Fruit fly (Drosophila melanogaster) whole organism, embryonic: ENCODE data around the gene Blm.

Experiments
- Ada2b ChIP-seq: fragments of 200-800 bp; sonication (Bioruptor generic); IDR thresholded peaks from 2 replicates; pipeline ENCODE4 v1.3.6; 2022; ENCODE audit warnings: missing biosample characterization, missing genetic modification characterization
- B-H1 ChIP-seq: fragments of 200-800 bp; sonication (Bioruptor generic); IDR thresholded peaks from 3 replicates; pipeline ENCODE4 v1.3.6; 2022; ENCODE audit warnings: missing biosample characterization, missing genetic modification characterization
- Blimp-1 ChIP-seq: fragments of 200-800 bp; sonication (Bioruptor generic); optimal IDR thresholded peaks from 3 replicates; lab custom pipeline; 2018; ENCODE audit warnings: missing biosample characterization, missing genetic modification characterization, mild to moderate bottlenecking, moderate library complexity, missing genetic modification reagents
- CG10654 ChIP-seq: fragments of 200-800 bp; sonication (Bioruptor generic); optimal IDR thresholded peaks from 2 replicates; lab custom pipeline; 2016; ENCODE audit warnings: missing biosample characterization, missing genetic modification characterization
- CG11560 ChIP-seq: fragments of 200-800 bp; sonication (Bioruptor generic); IDR thresholded peaks from 3 replicates; pipeline ENCODE4 v1.3.6; 2022; ENCODE audit warnings: missing biosample characterization, missing genetic modification characterization
- CG1233 ChIP-seq: fragments of 200-800 bp; sonication (Bioruptor generic); optimal IDR thresholded peaks from 4 replicates; lab custom pipeline; 2018; ENCODE audit warnings: missing biosample characterization, mild to moderate bottlenecking, missing genetic modification characterization
- CG12942 ChIP-seq: fragments of 200-800 bp; sonication (Bioruptor generic); optimal IDR thresholded peaks from 3 replicates; lab custom pipeline; 2016; ENCODE audit warnings: missing biosample characterization, missing genetic modification characterization
- CG13123 ChIP-seq: fragments of 200-800 bp; sonication (Bioruptor generic); optimal IDR thresholded peaks from 2 replicates; lab custom pipeline; 2016; ENCODE audit warnings: missing biosample characterization, missing genetic modification characterization
- CG13287 ChIP-seq: fragments of 200-800 bp; sonication (Bioruptor generic); IDR thresholded peaks from 2 replicates; pipeline ENCODE4 v1.3.6; 2022; ENCODE audit warnings: missing biosample characterization, missing genetic modification characterization; ENCODE audit not compliant: partially characterized antibody
- CG13296 ChIP-seq: fragments of 200-800 bp; sonication (Bioruptor generic); optimal IDR thresholded peaks from 3 replicates; lab custom pipeline; 2018; ENCODE audit warnings: missing biosample characterization, mild to moderate bottlenecking, missing genetic modification characterization
- CG13424 ChIP-seq: fragments of 200-800 bp; sonication (Bioruptor generic); optimal IDR thresholded peaks from 2 replicates; lab custom pipeline; 2019; ENCODE audit warnings: missing biosample characterization, mild to moderate bottlenecking, missing genetic modification characterization, moderate library complexity
- CG14014 ChIP-seq: fragments of 200-800 bp; sonication (Bioruptor generic); IDR thresholded peaks from 2 replicates; pipeline ENCODE4 v1.3.6; 2022; ENCODE audit warnings: missing biosample characterization, missing genetic modification characterization
- CG14441 ChIP-seq: fragments of 200-800 bp; sonication (Bioruptor generic); IDR thresholded peaks from 2 replicates; pipeline ENCODE4 v1.3.6; 2022; ENCODE audit warnings: missing biosample characterization, missing genetic modification characterization
- CG15601 ChIP-seq: fragments of 200-800 bp; sonication (Bioruptor generic); optimal IDR thresholded peaks from 3 replicates; lab custom pipeline; 2019; ENCODE audit warnings: missing biosample characterization, mild to moderate bottlenecking, missing genetic modification characterization, moderate library complexity
- CG18011 ChIP-seq: fragments of 200-800 bp; sonication (Bioruptor generic); optimal IDR thresholded peaks from 2 replicates; lab custom pipeline; 2017; ENCODE audit warnings: missing biosample characterization, missing genetic modification characterization, mild to moderate bottlenecking, moderate library complexity, missing genotype
- CG2712 ChIP-seq: fragments of 200-800 bp; optimal IDR thresholded peaks from 3 replicates; lab custom pipeline; 2019; ENCODE audit warnings: missing biosample characterization, mild to moderate bottlenecking, missing genetic modification characterization, moderate library complexity
- CG2889 ChIP-seq: fragments of 200-800 bp; sonication (Bioruptor generic); IDR thresholded peaks from 3 replicates; pipeline ENCODE4 v1.3.6; 2022; ENCODE audit warnings: missing biosample characterization, missing genetic modification characterization
- CG32767 ChIP-seq: fragments of 200-800 bp; sonication (Bioruptor generic); IDR thresholded peaks from 2 replicates; pipeline ENCODE4 v1.3.6; 2022; ENCODE audit warnings: missing biosample characterization, missing genetic modification characterization
- CG3995 ChIP-seq: fragments of 200-800 bp; sonication (Bioruptor generic); optimal IDR thresholded peaks from 3 replicates; lab custom pipeline; 2016; ENCODE audit warnings: missing biosample characterization, missing genetic modification characterization
- CG4820 ChIP-seq: fragments of 200-800 bp; sonication (Bioruptor generic); optimal IDR thresholded peaks from 3 replicates; lab custom pipeline; 2016; ENCODE audit warnings: missing biosample characterization, missing genetic modification characterization
- CG7271 ChIP-seq: fragments of 200-800 bp; sonication (Bioruptor generic); optimal IDR thresholded peaks from 2 replicates; lab custom pipeline; 2018; ENCODE audit warnings: missing biosample characterization, mild to moderate bottlenecking, missing genetic modification characterization, moderate library complexity
- CG7987 ChIP-seq: fragments of 200-800 bp; sonication (Bioruptor generic); optimal IDR thresholded peaks from 2 replicates; lab custom pipeline; 2018; ENCODE audit warnings: missing biosample characterization, mild to moderate bottlenecking, missing genetic modification characterization, moderate library complexity
- CG8290 ChIP-seq, 3 experiments: fragments of 200-800 bp; sonication (Bioruptor generic); optimal IDR thresholded peaks; 2 replicates each; lab custom pipeline; 2016 to 2019; ENCODE audit warnings: missing biosample characterization in 3 of 3, missing genetic modification characterization in 3 of 3, mild to moderate bottlenecking in 2 of 3, moderate library complexity in 1 of 3
- CG9609 ChIP-seq: fragments of 200-800 bp; sonication (Bioruptor generic); optimal IDR thresholded peaks from 3 replicates; lab custom pipeline; 2016; ENCODE audit warnings: missing biosample characterization, missing genetic modification characterization
- Deaf1 ChIP-seq: fragments of 200-800 bp; optimal IDR thresholded peaks from 3 replicates; lab custom pipeline; 2019; ENCODE audit warnings: missing biosample characterization, mild to moderate bottlenecking, missing genetic modification characterization, moderate library complexity
- Fer2 ChIP-seq: fragments of 200-800 bp; sonication (Bioruptor generic); optimal IDR thresholded peaks from 2 replicates; lab custom pipeline; 2018; ENCODE audit warnings: missing biosample characterization, mild to moderate bottlenecking, missing genetic modification characterization, moderate library complexity
- HmgD ChIP-seq: fragments of 200-800 bp; sonication (Bioruptor generic); optimal IDR thresholded peaks from 3 replicates; lab custom pipeline; 2016; ENCODE audit warnings: missing biosample characterization, missing genetic modification characterization
- MTF-1 ChIP-seq: fragments of 200-800 bp; sonication (Bioruptor generic); optimal IDR thresholded peaks from 2 replicates; lab custom pipeline; 2018; ENCODE audit warnings: missing biosample characterization, mild to moderate bottlenecking, missing genetic modification characterization, borderline replicate concordance
- NfI ChIP-seq: fragments of 200-800 bp; sonication (Bioruptor generic); optimal IDR thresholded peaks from 3 replicates; lab custom pipeline; 2018; ENCODE audit warnings: missing biosample characterization, mild to moderate bottlenecking, missing genetic modification characterization, moderate library complexity
- Opbp ChIP-seq: fragments of 200-800 bp; sonication (Bioruptor generic); IDR thresholded peaks from 3 replicates; pipeline ENCODE4 v1.3.6; 2022; ENCODE audit warnings: missing biosample characterization, missing genetic modification characterization; ENCODE audit not compliant: partially characterized antibody
- Rx ChIP-seq: fragments of 200-800 bp; sonication (Bioruptor generic); IDR thresholded peaks from 2 replicates; pipeline ENCODE4 v1.3.6; 2022; ENCODE audit warnings: missing biosample characterization, missing genetic modification characterization
- Ssrp ChIP-seq: fragments of 200-800 bp; sonication (Bioruptor generic); optimal IDR thresholded peaks from 2 replicates; lab custom pipeline; 2018; ENCODE audit warnings: missing biosample characterization, mild to moderate bottlenecking, missing genetic modification characterization, moderate library complexity
- Stat92E ChIP-seq, 3 experiments: fragments of >200 bp in 2 of 3; fragments of 200-800 bp in 1 of 3; sonication (Bioruptor generic) in 1 of 3; optimal IDR thresholded peaks; 2 replicates each; lab custom pipeline; 2017 to 2019; ENCODE audit warnings: missing biosample characterization in 3 of 3, missing genetic modification characterization in 3 of 3, mild to moderate bottlenecking in 1 of 3, moderate library complexity in 1 of 3
- cad ChIP-seq: fragments of >200 bp; optimal IDR thresholded peaks from 2 replicates; lab custom pipeline; 2017; ENCODE audit warnings: missing biosample characterization, missing genetic modification characterization
- disco-r ChIP-seq: fragments of 200-800 bp; sonication (Bioruptor generic); optimal IDR thresholded peaks from 2 replicates; lab custom pipeline; 2016; ENCODE audit warnings: missing biosample characterization, missing genetic modification characterization
- fd102C ChIP-seq: fragments of 200-800 bp; sonication (Bioruptor generic); optimal IDR thresholded peaks from 2 replicates; lab custom pipeline; 2018; ENCODE audit warnings: missing biosample characterization, mild to moderate bottlenecking, missing genetic modification characterization, moderate library complexity
- fd64A ChIP-seq: fragments of 200-800 bp; sonication (Bioruptor generic); optimal IDR thresholded peaks from 3 replicates; lab custom pipeline; 2018; ENCODE audit warnings: missing biosample characterization, mild to moderate bottlenecking, missing genetic modification characterization
- gce ChIP-seq: fragments of 200-800 bp; sonication (Bioruptor generic); IDR thresholded peaks from 3 replicates; pipeline ENCODE4 v1.3.6; 2022; ENCODE audit warnings: missing biosample characterization, missing genetic modification characterization
- gsb-n ChIP-seq: fragments of 200-800 bp; sonication (Bioruptor generic); optimal IDR thresholded peaks from 3 replicates; lab custom pipeline; 2018; ENCODE audit warnings: missing biosample characterization, mild to moderate bottlenecking, missing genetic modification characterization
- h ChIP-seq: fragments of >200 bp; optimal IDR thresholded peaks from 2 replicates; lab custom pipeline; 2017
- maf-S ChIP-seq: fragments of 200-800 bp; sonication (Bioruptor generic); optimal IDR thresholded peaks from 2 replicates; lab custom pipeline; 2016; ENCODE audit warnings: missing biosample characterization, missing genetic modification characterization
- oc ChIP-seq: fragments of 200-800 bp; sonication (Bioruptor generic); optimal IDR thresholded peaks from 2 replicates; lab custom pipeline; 2018; ENCODE audit warnings: missing biosample characterization, mild to moderate bottlenecking, missing genetic modification characterization, moderate library complexity
- onecut ChIP-seq: fragments of 200-800 bp; sonication (Bioruptor generic); IDR thresholded peaks from 2 replicates; pipeline ENCODE4 v1.3.6; 2022; ENCODE audit warnings: missing biosample characterization, missing genetic modification characterization
- otp ChIP-seq: fragments of 200-800 bp; sonication (Bioruptor generic); IDR thresholded peaks from 3 replicates; pipeline ENCODE4, ENCODE4 v1.3.6; 2022; ENCODE audit warnings: missing biosample characterization, missing genetic modification characterization
- run ChIP-seq: fragments of 200-800 bp; sonication (Bioruptor generic); optimal IDR thresholded peaks from 3 replicates; lab custom pipeline; 2018; ENCODE audit warnings: missing biosample characterization, mild to moderate bottlenecking, missing genetic modification characterization
- sd ChIP-seq: fragments of 200-800 bp; sonication (Bioruptor generic); optimal IDR thresholded peaks from 3 replicates; lab custom pipeline; 2018; ENCODE audit warnings: missing biosample characterization, mild to moderate bottlenecking, missing genetic modification characterization, moderate library complexity
- sens-2 ChIP-seq: fragments of 200-800 bp; sonication (Bioruptor generic); IDR thresholded peaks from 2 replicates; pipeline ENCODE4 v1.3.6; 2022; ENCODE audit warnings: missing biosample characterization, missing genetic modification characterization
- ttk ChIP-seq: fragments of 200-800 bp; sonication (Bioruptor generic); IDR thresholded peaks from 2 replicates; pipeline ENCODE4 v2.1.2; 2022; ENCODE audit warnings: missing biosample characterization, missing genetic modification characterization
- usp ChIP-seq: fragments of >200 bp; optimal IDR thresholded peaks from 2 replicates; lab custom pipeline; 2017; ENCODE audit warnings: missing biosample characterization, missing genetic modification characterization

Gene Blm

dm6 chr3R:11779357-11780018, 37.9 kb upstream of the Blm start (continued):
- TF ChIP-seq maf-S (GFP tag; lab: Kevin White, UChicago) = no peak
- no peak; the same call in 2 of the 3 replicates for TF ChIP-seq CG11560 (tag; lab: Robert Waterston, UW)
- TF ChIP-seq Opbp (GFP tag; lab: Robert Waterston, UW) = no peak
- peak; percentile 55 for TF ChIP-seq CG13123 (GFP tag; lab: Kevin White, UChicago)
- TF ChIP-seq sd = no peak
- peak; percentile 46 for TF ChIP-seq run
- TF ChIP-seq gsb-n (tag; lab: Kevin White, UChicago) = peak; percentile 91
- TF ChIP-seq CG4820 (GFP tag; lab: Kevin White, UChicago) = peak; percentile 75
- TF ChIP-seq CG18011 = no peak
- TF ChIP-seq h (lab: Kevin White, UChicago) = no peak
- no peak for TF ChIP-seq CG7987 (GFP tag; lab: Kevin White, UChicago)
- TF ChIP-seq CG2889 (GFP tag; lab: Robert Waterston, UW) = no peak
- TF ChIP-seq Rx (GFP tag; lab: Robert Waterston, UW) = peak; percentile 32; the same call in 1 of the 2 replicates
- no peak for TF ChIP-seq CG3995 (GFP tag; lab: Kevin White, UChicago)
- TF ChIP-seq CG9609 (GFP tag; lab: Kevin White, UChicago) = peak; percentile 20
- 0 out of 2 replicates have a peak, but pooled peaks have one; percentile 32 for TF ChIP-seq sens-2
- no peak for TF ChIP-seq Fer2
- TF ChIP-seq CG10654 (GFP tag; lab: Kevin White, UChicago) = peak; percentile 64
- TF ChIP-seq CG13287 (GFP tag; lab: Robert Waterston, UW) = no peak
- peak; percentile 42 for TF ChIP-seq fd102C
- peak; percentile 65 for TF ChIP-seq onecut (GFP tag; lab: Robert Waterston, UW)
- no peak for TF ChIP-seq Blimp-1 (GFP tag; lab: Kevin White, UChicago)
- no peak for TF ChIP-seq CG14014 (GFP tag; lab: Robert Waterston, UW)
- no peak for TF ChIP-seq Stat92E (GFP tag; optimal IDR thresholded peaks at IDR 0.05; lab: Kevin White, UChicago)
- TF ChIP-seq gce = 0 out of 3 replicates have a peak, but pooled peaks have one; percentile 18
- no peak for TF ChIP-seq fd64A
- no peak for TF ChIP-seq cad (GFP tag; lab: Kevin White, UChicago)
- peak; percentile 94 for TF ChIP-seq CG2712 (tag; lab: Kevin White, UChicago)
- TF ChIP-seq ttk (GFP tag; lab: Robert Waterston, UW) = peak; percentile 51
- peak; percentile 65 for TF ChIP-seq NfI
- TF ChIP-seq CG7271 = no peak
- peak; percentile 87 for TF ChIP-seq CG15601
- peak; percentile 86 for TF ChIP-seq CG8290 (GFP tag; optimal IDR thresholded peaks at IDR 0.05; lab: Kevin White, UChicago)
- peak in 1 of 2 experiments; percentile 22 for TF ChIP-seq CG8290 (tag; optimal IDR thresholded peaks at IDR 0.05; lab: Kevin White, UChicago)
- TF ChIP-seq MTF-1 (GFP tag; lab: Kevin White, UChicago) = no peak
- TF ChIP-seq Ada2b = no peak
- TF ChIP-seq CG32767 (GFP tag; lab: Robert Waterston, UW) = no peak; the same call in none of the 2 replicates
- TF ChIP-seq CG13296 = no peak
- TF ChIP-seq Deaf1 (tag; lab: Kevin White, UChicago) = no peak
- peak; percentile 33 for TF ChIP-seq disco-r (GFP tag; lab: Kevin White, UChicago)
- no peak; the same call in 2 of the 3 replicates for TF ChIP-seq B-H1 (GFP tag; lab: Robert Waterston, UW)
- peak; percentile 1 for TF ChIP-seq HmgD
- no peak for TF ChIP-seq usp
- peak; percentile 91 for TF ChIP-seq Ssrp
- TF ChIP-seq CG14441 = peak; percentile 40; the same call in 1 of the 2 replicates
- TF ChIP-seq CG12942 (GFP tag; lab: Kevin White, UChicago) = peak; percentile 49
- peak; percentile 32 for TF ChIP-seq CG1233 (GFP tag; lab: Kevin White, UChicago)
- TF ChIP-seq otp (GFP tag; lab: Robert Waterston, UW) = 0 out of 3 replicates have a peak, but pooled peaks have one; percentile 3
- peak; percentile 74 for TF ChIP-seq oc
- TF ChIP-seq CG13424 = peak; percentile 81
